Worm (Caenorhabditis elegans) whole organism, early embryonic: Measurements from ENCODE around the gene srw-59.

Experiments
- B0310.2 ChIP-seq: sonication (generic microtip); optimal IDR thresholded peaks from 2 replicates; lab custom pipeline; 2016; ENCODE audit warnings: mild to moderate bottlenecking, missing genetic modification characterization, missing compliant biosample characterization
- F13C5.2 ChIP-seq: sonication (generic microtip); optimal IDR thresholded peaks from 2 replicates; lab custom pipeline; 2017; ENCODE audit warnings: mild to moderate bottlenecking, missing genetic modification characterization, inconsistent platforms, missing compliant biosample characterization
- aly-1 ChIP-seq: sonication (generic microtip); optimal IDR thresholded peaks from 2 replicates; lab custom pipeline; 2016; ENCODE audit warnings: missing genetic modification characterization, missing compliant biosample characterization
- ama-1 ChIP-seq: fragments of 150-350 bp; optimal IDR thresholded peaks from 2 replicates; lab custom pipeline; 2014
- ceh-36 ChIP-seq: sonication (generic microtip); optimal IDR thresholded peaks from 2 replicates; lab custom pipeline; 2016; ENCODE audit warnings: missing genetic modification characterization, inconsistent platforms, missing compliant biosample characterization
- ets-7 ChIP-seq: sonication (generic microtip); optimal IDR thresholded peaks from 2 replicates; lab custom pipeline; 2016; ENCODE audit warnings: missing genotype, missing genetic modification characterization, missing compliant biosample characterization
- flt-1 ChIP-seq: fragments of 200-800 bp; sonication (Bioruptor generic); IDR thresholded peaks from 2 replicates; pipeline ENCODE4 v1.3.6; 2022; ENCODE audit warnings: missing genetic modification characterization, missing compliant biosample characterization
- hmbx-1 ChIP-seq: sonication (generic microtip); optimal IDR thresholded peaks from 2 replicates; lab custom pipeline; 2016; ENCODE audit warnings: mild to moderate bottlenecking, missing genetic modification characterization, missing compliant biosample characterization
- pes-1 ChIP-seq: fragments of 200-800 bp; sonication (Bioruptor generic); IDR thresholded peaks from 2 replicates; pipeline ENCODE4 v1.3.6; 2022; ENCODE audit warnings: missing genetic modification reagents, missing genetic modification characterization, missing compliant biosample characterization
- scrt-1 ChIP-seq: fragments of 200-800 bp; sonication (Bioruptor generic); IDR thresholded peaks from 2 replicates; pipeline ENCODE4 v1.3.6; 2022; ENCODE audit warnings: missing genetic modification characterization, missing compliant biosample characterization
- tbx-37 ChIP-seq: fragments of 200-800 bp; sonication (Bioruptor generic); conservative IDR thresholded peaks from 2 replicates; pipeline ENCODE4 v1.3.6; 2022; ENCODE audit warnings: missing genetic modification reagents, missing genetic modification characterization, missing compliant biosample characterization
- tra-4 ChIP-seq: sonication (generic microtip); optimal IDR thresholded peaks from 2 replicates; lab custom pipeline; 2017; ENCODE audit warnings: missing genetic modification characterization, missing compliant biosample characterization

DNA sequence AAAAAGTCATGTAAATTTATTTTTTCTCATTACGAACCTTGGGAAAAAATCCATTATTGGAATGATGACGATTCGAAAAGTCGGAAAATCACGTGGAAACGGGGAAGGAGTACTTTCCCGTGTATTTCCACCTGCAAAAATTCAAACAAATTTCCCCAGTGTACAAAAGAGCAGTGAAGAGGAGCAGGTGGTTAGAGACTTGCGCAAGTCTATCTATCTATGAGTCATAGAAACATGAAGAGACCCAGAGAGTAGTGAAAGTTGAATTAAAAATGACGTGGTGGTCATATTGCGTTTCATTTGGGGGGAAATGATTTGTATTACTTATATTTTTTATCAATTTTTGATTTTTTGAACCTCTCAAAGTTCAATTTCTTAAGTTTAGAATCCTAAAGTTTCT is 49.6 kb upstream of the srw-59 start, which contains the start of gene nhr-50:
- TF ChIP-seq ama-1 (lab: Kevin White, UChicago) (no peak), ets-7 (no peak), tbx-37 (GFP tag; lab: Robert Waterston, UW) (no peak), flt-1 (GFP tag; lab: Robert Waterston, UW) (no peak), tra-4 (tag; lab: Kevin White, UChicago) (no peak), pes-1 (GFP tag; lab: Robert Waterston, UW) (no peak), F13C5.2 (tag; lab: Kevin White, UChicago) (no peak), B0310.2 (no peak), hmbx-1 (tag; lab: Kevin White, UChicago) (no peak), aly-1 (no peak), ceh-36 (tag; lab: Kevin White, UChicago) (no peak), scrt-1 (GFP tag; lab: Robert Waterston, UW) (no peak)
